Worm (Caenorhabditis elegans): Measurements from ENCODE around the gene clhm-1.

The clhm-1 gene

ce11 chrII:6826726-6827125 lies 44.1 kb downstream of the clhm-1 start (continued):
- peak; percentile 51 for TF ChIP-seq nhr-85 (tag)
- TF ChIP-seq tbx-2 (tag; optimal IDR thresholded peaks at IDR 0.05) = peak; percentile 25
- TF ChIP-seq lsy-2 (tag; optimal IDR thresholded peaks at IDR 0.05) = peak in 1 of 2 experiments; percentile 62
- TF ChIP-seq lir-3 (tag; optimal IDR thresholded peaks at IDR 0.05; ENCODE audit: poor library complexity) = peak; percentile 10
- TF ChIP-seq blmp-1 (tag; optimal IDR thresholded peaks at IDR 0.05) = peak; percentile 99
- TF ChIP-seq ama-1 (optimal IDR thresholded peaks at IDR 0.05) = no peak
- TF ChIP-seq efl-1 (optimal IDR thresholded peaks at IDR 0.05) = no peak
- peak in 1 of 2 experiments; percentile 91 for TF ChIP-seq efl-1 (GFP tag; optimal IDR thresholded peaks at IDR 0.05 in 1 of 2)

ce11 chrII:6825732-6826131 lies 45.1 kb downstream of the clhm-1 start:
- TF ChIP-seq C16A3.4 (tag; optimal IDR thresholded peaks at IDR 0.05) (no peak), hlh-17 (GFP tag; optimal IDR thresholded peaks at IDR 0.05; ENCODE audit: borderline replicate concordance) (no peak), pax-3 (tag; optimal IDR thresholded peaks at IDR 0.05) (no peak), ceh-63 (GFP tag; optimal IDR thresholded peaks at IDR 0.05) (no peak), rnt-1 (tag; optimal IDR thresholded peaks at IDR 0.05) (peak; percentile 43), mdl-1 (tag; optimal IDR thresholded peaks at IDR 0.05) (no peak), egl-27 (tag; optimal IDR thresholded peaks at IDR 0.05) (peak in 1 of 2 experiments; percentile 70), nhr-71 (tag; optimal IDR thresholded peaks at IDR 0.05) (peak; percentile 56), lsy-2 (tag; optimal IDR thresholded peaks at IDR 0.05) (peak in 1 of 2 experiments; percentile 9), efl-1 (optimal IDR thresholded peaks at IDR 0.05) (no peak), efl-1 (GFP tag; optimal IDR thresholded peaks at IDR 0.05 in 1 of 2) (no peak), irx-1 (tag; optimal IDR thresholded peaks at IDR 0.05) (peak; percentile 6), nhr-19 (GFP tag; conservative IDR thresholded peaks at IDR 0.05) (no peak), ceh-82 (tag; optimal IDR thresholded peaks at IDR 0.05) (peak in 1 of 3 experiments; percentile 5), unc-62 (GFP tag; optimal IDR thresholded peaks at IDR 0.05) (no peak), snu-23 (GFP tag; optimal IDR thresholded peaks at IDR 0.05) (peak; percentile 14), lin-14 (GFP tag; optimal IDR thresholded peaks at IDR 0.05) (peak; percentile 77), nhr-28 (tag; optimal IDR thresholded peaks at IDR 0.05) (no peak), nhr-77 (tag; optimal IDR thresholded peaks at IDR 0.05) (no peak), egl-13 (tag; optimal IDR thresholded peaks at IDR 0.05) (no peak), unc-98 (GFP tag; IDR thresholded peaks at IDR 0.05) (no peak), C04F5.9 (tag; optimal IDR thresholded peaks at IDR 0.05) (no peak), blmp-1 (tag; optimal IDR thresholded peaks at IDR 0.05) (peak; percentile 88), nhr-85 (tag) (peak; percentile 89), ceh-88 (GFP tag; IDR thresholded peaks at IDR 0.05) (no peak), nhr-47 (tag; optimal IDR thresholded peaks at IDR 0.05) (peak; percentile 33), nhr-20 (tag; optimal IDR thresholded peaks at IDR 0.05) (peak; percentile 51), snpc-4 (tag; optimal IDR thresholded peaks at IDR 0.05) (no peak), lin-15B (tag; optimal IDR thresholded peaks at IDR 0.05) (no peak), nhr-76 (tag; optimal IDR thresholded peaks at IDR 0.05) (no peak), sup-37 (GFP tag; optimal IDR thresholded peaks at IDR 0.05) (no peak), ceh-90 (tag; optimal IDR thresholded peaks at IDR 0.05) (no peak), Y116A8C.19 (tag; optimal IDR thresholded peaks at IDR 0.05; ENCODE audit: borderline replicate concordance) (no peak), fos-1 (tag; optimal IDR thresholded peaks at IDR 0.05) (no peak), nhr-12 (tag; optimal IDR thresholded peaks at IDR 0.05) (no peak), pqm-1 (tag; optimal IDR thresholded peaks at IDR 0.05) (no peak), zag-1 (tag; optimal IDR thresholded peaks at IDR 0.05) (no peak), mep-1 (tag; optimal IDR thresholded peaks at IDR 0.05) (no peak), fkh-8 (tag; optimal IDR thresholded peaks at IDR 0.05) (peak; percentile 8), dsc-1 (tag; optimal IDR thresholded peaks at IDR 0.05) (peak; percentile 83)
